Fruit fly (Drosophila melanogaster) Kc167 (cell line): Measurements from ENCODE around the gene eIF2Balpha.

Experiments used
- h ChIP-seq: fragments of >200 bp; optimal IDR thresholded peaks from 3 replicates; lab custom pipeline; 2018; ENCODE audit warnings: missing external identifiers
- ttk ChIP-seq: sonication (Bioruptor generic); optimal IDR thresholded peaks from 2 replicates; lab custom pipeline; 2017; ENCODE audit warnings: missing external identifiers

DNA sequence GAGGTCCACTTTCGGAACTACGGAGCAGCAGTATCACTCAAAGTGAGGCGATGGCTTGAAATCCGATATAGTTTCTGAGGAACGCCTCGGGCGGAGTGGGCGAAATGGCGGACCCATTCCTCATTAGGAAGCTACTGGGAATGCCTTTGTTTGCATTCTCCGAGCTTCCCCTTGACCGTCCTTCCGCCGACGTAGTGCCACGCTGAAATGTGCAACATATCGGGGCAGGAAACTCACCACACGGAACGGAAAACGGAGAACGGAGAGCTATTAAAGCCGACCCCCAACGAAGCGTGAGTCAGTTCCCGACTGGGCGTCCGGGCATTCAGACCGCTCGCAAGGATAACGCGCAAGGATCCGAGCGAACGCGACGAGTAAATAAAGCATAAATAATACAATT, 8.7 kb downstream of the eIF2Balpha start, which contains the start of gene CG15522:
- no peak for TF ChIP-seq h
- TF ChIP-seq ttk (lab: Kevin White, UChicago): no peak
